Fruit fly (Drosophila melanogaster) whole organism, pupa: Measurements from ENCODE around the gene beta-PheRS.

Experiments
- CG13204 ChIP-seq: fragments of 200-800 bp; sonication (Bioruptor generic); optimal IDR thresholded peaks from 2 replicates; lab custom pipeline; 2018; ENCODE audit warnings: missing biosample characterization, mild to moderate bottlenecking, missing genetic modification characterization, moderate library complexity
- CG17806 ChIP-seq: fragments of 200-800 bp; sonication (Bioruptor generic); optimal IDR thresholded peaks from 2 replicates; lab custom pipeline; 2018; ENCODE audit warnings: missing biosample characterization, mild to moderate bottlenecking, missing genetic modification characterization, moderate library complexity

dm6 chr3R:24279291-24279690 lies 26.8 kb upstream of the beta-PheRS start, which contains the start of gene shps:
- TF ChIP-seq CG13204 (no peak), CG17806 (tag; lab: Kevin White, UChicago) (no peak)
